Worm (Caenorhabditis elegans) whole organism, early embryonic: Measurements from ENCODE around the gene Y54G2A.73.

Experiments used
- ama-1 ChIP-seq: fragments of 150-350 bp; optimal IDR thresholded peaks from 2 replicates; lab custom pipeline; 2014
- ceh-36 ChIP-seq: sonication (generic microtip); optimal IDR thresholded peaks from 2 replicates; lab custom pipeline; 2016; ENCODE audit warnings: missing genetic modification characterization, inconsistent platforms, missing compliant biosample characterization
- flt-1 ChIP-seq: fragments of 200-800 bp; sonication (Bioruptor generic); IDR thresholded peaks from 2 replicates; pipeline ENCODE4 v1.3.6; 2022; ENCODE audit warnings: missing genetic modification characterization, missing compliant biosample characterization
- hmbx-1 ChIP-seq: sonication (generic microtip); optimal IDR thresholded peaks from 2 replicates; lab custom pipeline; 2016; ENCODE audit warnings: mild to moderate bottlenecking, missing genetic modification characterization, missing compliant biosample characterization
- tbx-37 ChIP-seq: fragments of 200-800 bp; sonication (Bioruptor generic); conservative IDR thresholded peaks from 2 replicates; pipeline ENCODE4 v1.3.6; 2022; ENCODE audit warnings: missing genetic modification reagents, missing genetic modification characterization, missing compliant biosample characterization

- TF ChIP-seq ceh-36 (no peak), ama-1 (lab: Kevin White, UChicago) (no peak), flt-1 (GFP tag; lab: Robert Waterston, UW) (no peak), hmbx-1 (no peak), tbx-37 (GFP tag; lab: Robert Waterston, UW) (no peak)
Measured at ce11 chrIV:3055320-3055719, 46.6 kb upstream of the Y54G2A.73 start.
